1 fruit fly cellular context compared by ENCODE assay signal in the genomic region with DNA sequence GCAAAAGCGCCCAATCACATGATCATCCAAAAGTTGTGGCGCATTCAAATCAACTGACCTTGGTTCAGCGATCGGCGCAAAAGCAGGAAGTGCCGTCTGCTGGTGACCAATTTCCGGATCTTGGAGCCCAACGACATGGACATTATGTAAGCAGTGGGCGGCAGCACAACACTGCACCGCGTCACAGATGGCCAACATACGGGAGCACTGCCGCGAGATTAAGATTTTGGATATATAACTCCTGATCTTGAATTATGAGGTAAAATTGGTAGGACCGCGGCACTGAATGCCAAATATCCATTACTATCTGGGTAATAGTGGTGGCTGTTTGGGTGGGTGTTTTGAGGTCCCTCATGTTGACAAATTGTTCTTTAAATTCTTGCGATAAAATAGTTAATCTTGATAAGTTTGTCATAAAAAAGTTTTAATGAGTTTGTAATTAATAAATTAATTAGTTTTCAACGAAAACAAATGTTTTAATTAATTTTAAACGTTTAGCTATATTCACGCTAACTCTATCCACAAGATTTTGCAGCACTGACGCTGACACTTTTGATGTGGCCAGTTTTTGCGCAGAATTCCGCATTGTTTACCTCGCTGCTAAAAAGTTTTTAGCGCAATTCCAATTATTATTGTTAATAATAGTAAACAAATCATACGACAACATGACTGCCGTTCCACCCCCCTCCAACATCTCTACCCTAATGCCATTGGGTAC.
TF ChIP-seq lines count a peak whose summit lies in the region.

A gene (minus strand): TSS at position 271 of the 718 bp plus-strand sequence.
A gene (plus strand): TSS at position 562 of the 718 bp plus-strand sequence.

TF ChIP-seq in whole organism, embryonic, 481 proteins besides CTCF, POLR2A, EP300 and RAD21 (continued from another document and continues in another):
- TF ChIP-seq amos (GFP tag; IDR thresholded peaks at IDR 0.05; lab: Robert Waterston, UW; ENCODE audit: partially characterized antibody): 0 out of 2 replicates have a peak, but pooled peaks have one; percentile 23
- peak; percentile 32 for TF ChIP-seq jumu (GFP tag; optimal IDR thresholded peaks at IDR 0.05; lab: Kevin White, UChicago)
- no peak for TF ChIP-seq H2.0 (GFP tag; IDR thresholded peaks at IDR 0.05; lab: Robert Waterston, UW)
- TF ChIP-seq CG12744 (GFP tag; optimal IDR thresholded peaks at IDR 0.05; lab: Kevin White, UChicago): peak; percentile 17
- TF ChIP-seq Spps (tag; optimal IDR thresholded peaks at IDR 0.05; lab: Kevin White, UChicago): peak; percentile 1
- no peak for TF ChIP-seq CG1792 (GFP tag; optimal IDR thresholded peaks at IDR 0.05; lab: Kevin White, UChicago)
- peak; percentile 68 for TF ChIP-seq CG9797 (GFP tag; optimal IDR thresholded peaks at IDR 0.05; lab: Kevin White, UChicago)
- TF ChIP-seq jing (GFP tag; optimal IDR thresholded peaks at IDR 0.05; lab: Kevin White, UChicago): no peak
- peak; percentile 76 for TF ChIP-seq CG2120 (GFP tag; optimal IDR thresholded peaks at IDR 0.05; lab: Kevin White, UChicago)
- TF ChIP-seq dan (GFP tag; IDR thresholded peaks at IDR 0.05; lab: Robert Waterston, UW): no peak
- TF ChIP-seq Ptx1 (GFP tag; IDR thresholded peaks at IDR 0.05; lab: Robert Waterston, UW): peak; percentile 70
- peak; percentile 62 for TF ChIP-seq CG13894 (tag; optimal IDR thresholded peaks at IDR 0.05; lab: Kevin White, UChicago)
- no peak for TF ChIP-seq Mes4 (GFP tag; optimal IDR thresholded peaks at IDR 0.05; lab: Kevin White, UChicago)
- TF ChIP-seq CG12155 (GFP tag; optimal IDR thresholded peaks at IDR 0.05; lab: Kevin White, UChicago): peak; percentile 44
- TF ChIP-seq ci (GFP tag; IDR thresholded peaks at IDR 0.05; lab: Robert Waterston, UW): no peak
- peak; percentile 54 for TF ChIP-seq CG30020 (tag; optimal IDR thresholded peaks at IDR 0.05; lab: Kevin White, UChicago)
- TF ChIP-seq trh (GFP tag; optimal IDR thresholded peaks at IDR 0.05; lab: Kevin White, UChicago): no peak
- TF ChIP-seq C15 (GFP tag; IDR thresholded peaks at IDR 0.05; lab: Robert Waterston, UW): no peak
- TF ChIP-seq CG10267 (tag; optimal IDR thresholded peaks at IDR 0.05; lab: Kevin White, UChicago): peak; percentile 61
- peak; percentile 57 for TF ChIP-seq tin (GFP tag; optimal IDR thresholded peaks at IDR 0.05; lab: Kevin White, UChicago)
- TF ChIP-seq Dad (GFP tag; optimal IDR thresholded peaks at IDR 0.05; lab: Kevin White, UChicago): peak; percentile 20
- no peak for TF ChIP-seq CG11093 (GFP tag; IDR thresholded peaks at IDR 0.05; lab: Robert Waterston, UW)
- peak; percentile 31 for TF ChIP-seq exex (tag; optimal IDR thresholded peaks at IDR 0.05; lab: Kevin White, UChicago)
- TF ChIP-seq nerfin-2 (GFP tag; IDR thresholded peaks at IDR 0.05; lab: Robert Waterston, UW; ENCODE audit: partially characterized antibody): no peak
- TF ChIP-seq Hmx (GFP tag; optimal IDR thresholded peaks at IDR 0.05; lab: Kevin White, UChicago): peak; percentile 24
- TF ChIP-seq Trl (optimal IDR thresholded peaks at IDR 0.05; lab: Kevin White, UChicago): no peak
- TF ChIP-seq Trl (GFP tag; optimal IDR thresholded peaks at IDR 0.05; lab: Kevin White, UChicago): peak; percentile 30
- TF ChIP-seq eve (GFP tag; optimal IDR thresholded peaks at IDR 0.05; lab: Kevin White, UChicago): no peak
- TF ChIP-seq Ets65A (GFP tag; lab: Kevin White, UChicago): peak; percentile 85
- no peak for TF ChIP-seq schlank (tag; optimal IDR thresholded peaks at IDR 0.05; lab: Kevin White, UChicago)
- peak; percentile 29 for TF ChIP-seq CG1529 (GFP tag; optimal IDR thresholded peaks at IDR 0.05; lab: Kevin White, UChicago)
- no peak for TF ChIP-seq ro (GFP tag; IDR thresholded peaks at IDR 0.05; lab: Robert Waterston, UW)
- TF ChIP-seq Ets97D (GFP tag; optimal IDR thresholded peaks at IDR 0.05; lab: Kevin White, UChicago): peak; percentile 0
- TF ChIP-seq sna (GFP tag; IDR thresholded peaks at IDR 0.05; lab: Robert Waterston, UW; ENCODE audit: partially characterized antibody): no peak
- peak; percentile 49 for TF ChIP-seq Hr3 (GFP tag; optimal IDR thresholded peaks at IDR 0.05; lab: Kevin White, UChicago)
- no peak for TF ChIP-seq kni (GFP tag; optimal IDR thresholded peaks at IDR 0.05; lab: Kevin White, UChicago)
- TF ChIP-seq CG13123 (GFP tag; optimal IDR thresholded peaks at IDR 0.05; lab: Kevin White, UChicago): no peak
- TF ChIP-seq CG8765 (GFP tag; IDR thresholded peaks at IDR 0.05; lab: Robert Waterston, UW): no peak
- no peak for TF ChIP-seq zfh1 (GFP tag; IDR thresholded peaks at IDR 0.05; lab: Robert Waterston, UW)
- TF ChIP-seq CG14710 (tag; optimal IDR thresholded peaks at IDR 0.05; lab: Kevin White, UChicago): peak; percentile 67
- peak; percentile 19 for TF ChIP-seq shn (GFP tag; optimal IDR thresholded peaks at IDR 0.05; lab: Kevin White, UChicago)
- peak; percentile 27 for TF ChIP-seq bab2 (GFP tag; optimal IDR thresholded peaks at IDR 0.05; lab: Kevin White, UChicago)
- no peak for TF ChIP-seq zen2 (GFP tag; IDR thresholded peaks at IDR 0.05; lab: Robert Waterston, UW; ENCODE audit: partially characterized antibody)
- no peak for TF ChIP-seq HLH4C (GFP tag; IDR thresholded peaks at IDR 0.05; lab: Robert Waterston, UW; ENCODE audit: partially characterized antibody)
- 0 out of 2 replicates have a peak, but pooled peaks have one; percentile 31 for TF ChIP-seq Bgb (GFP tag; IDR thresholded peaks at IDR 0.05; lab: Robert Waterston, UW; ENCODE audit: partially characterized antibody)
- TF ChIP-seq zfh2 (GFP tag; optimal IDR thresholded peaks at IDR 0.05; lab: Kevin White, UChicago): peak; percentile 64
- peak; percentile 55 for TF ChIP-seq Dek (tag; optimal IDR thresholded peaks at IDR 0.05; lab: Kevin White, UChicago)
- TF ChIP-seq CG4328 (GFP tag; optimal IDR thresholded peaks at IDR 0.05; lab: Kevin White, UChicago): peak; percentile 61
- TF ChIP-seq gro (GFP tag; optimal IDR thresholded peaks at IDR 0.05; lab: Kevin White, UChicago): no peak
- no peak for TF ChIP-seq CG16863 (GFP tag; optimal IDR thresholded peaks at IDR 0.05; lab: Kevin White, UChicago)
- peak; percentile 40; the same call in 1 of the 2 replicates for TF ChIP-seq E2f2 (GFP tag; IDR thresholded peaks at IDR 0.05; lab: Robert Waterston, UW)
- no peak for TF ChIP-seq CG4707 (GFP tag; optimal IDR thresholded peaks at IDR 0.05; lab: Kevin White, UChicago)
- TF ChIP-seq sc (optimal IDR thresholded peaks at IDR 0.05; lab: Kevin White, UChicago): no peak
- peak; percentile 12 for TF ChIP-seq sc (GFP tag; optimal IDR thresholded peaks at IDR 0.05; lab: Kevin White, UChicago)
- TF ChIP-seq CG1602 (GFP tag; optimal IDR thresholded peaks at IDR 0.05; lab: Kevin White, UChicago): peak; percentile 40
- TF ChIP-seq CG18619 (GFP tag; optimal IDR thresholded peaks at IDR 0.05; lab: Kevin White, UChicago): peak; percentile 44
- no peak for TF ChIP-seq tup (GFP tag; optimal IDR thresholded peaks at IDR 0.05; lab: Kevin White, UChicago)
- TF ChIP-seq kah (GFP tag; optimal IDR thresholded peaks at IDR 0.05; lab: Kevin White, UChicago): peak; percentile 5
- no peak; the same call in none of the 2 replicates for TF ChIP-seq CG6689 (GFP tag; IDR thresholded peaks at IDR 0.05; lab: Robert Waterston, UW)
- TF ChIP-seq NC2β (GFP tag; optimal IDR thresholded peaks at IDR 0.05; lab: Kevin White, UChicago): no peak
- peak; percentile 52 for TF ChIP-seq Meics (GFP tag; optimal IDR thresholded peaks at IDR 0.05; lab: Kevin White, UChicago)
- TF ChIP-seq h (optimal IDR thresholded peaks at IDR 0.05; lab: Kevin White, UChicago): no peak
- TF ChIP-seq CoRest (tag; optimal IDR thresholded peaks at IDR 0.05; lab: Kevin White, UChicago): peak; percentile 83
- peak; percentile 47 for TF ChIP-seq CG33557 (GFP tag; optimal IDR thresholded peaks at IDR 0.05; lab: Kevin White, UChicago)
- TF ChIP-seq peb (GFP tag; IDR thresholded peaks at IDR 0.05; lab: Robert Waterston, UW): 0 out of 2 replicates have a peak, but pooled peaks have one; percentile 14
- TF ChIP-seq CG34376 (GFP tag; optimal IDR thresholded peaks at IDR 0.05; lab: Kevin White, UChicago): peak; percentile 69
- TF ChIP-seq CG7987 (GFP tag; optimal IDR thresholded peaks at IDR 0.05; lab: Kevin White, UChicago): no peak
- peak; percentile 37 for TF ChIP-seq fu2 (GFP tag; optimal IDR thresholded peaks at IDR 0.05; lab: Kevin White, UChicago)
- no peak for TF ChIP-seq CG7963 (GFP tag; IDR thresholded peaks at IDR 0.05; lab: Robert Waterston, UW; ENCODE audit: partially characterized antibody)
- TF ChIP-seq CG17328 (GFP tag; IDR thresholded peaks at IDR 0.05; lab: Robert Waterston, UW): no peak
- TF ChIP-seq repo (GFP tag; optimal IDR thresholded peaks at IDR 0.05; lab: Kevin White, UChicago): no peak
- peak; percentile 48; the same call in 2 of the 3 replicates for TF ChIP-seq croc (GFP tag; conservative IDR thresholded peaks at IDR 0.05; lab: Robert Waterston, UW)
- peak; percentile 51 for TF ChIP-seq CG18262 (tag; optimal IDR thresholded peaks at IDR 0.05; lab: Kevin White, UChicago)
- no peak for TF ChIP-seq CG7271 (tag; optimal IDR thresholded peaks at IDR 0.05; lab: Kevin White, UChicago)
- TF ChIP-seq dm (GFP tag; optimal IDR thresholded peaks at IDR 0.05; lab: Kevin White, UChicago): peak; percentile 42
- no peak for TF ChIP-seq z (GFP tag; IDR thresholded peaks at IDR 0.05; lab: Robert Waterston, UW)
- TF ChIP-seq dysf (GFP tag; IDR thresholded peaks at IDR 0.05; lab: Robert Waterston, UW): peak; percentile 69; the same call in 2 of the 3 replicates
- TF ChIP-seq Rfx (GFP tag; IDR thresholded peaks at IDR 0.05; lab: Robert Waterston, UW): peak; percentile 72
- no peak for TF ChIP-seq yki (optimal IDR thresholded peaks at IDR 0.05; lab: Kevin White, UChicago)
- no peak for TF ChIP-seq CG18476 (GFP tag; optimal IDR thresholded peaks at IDR 0.05; lab: Kevin White, UChicago)
- peak; percentile 58; the same call in 1 of the 2 replicates for TF ChIP-seq CG7372 (GFP tag; IDR thresholded peaks at IDR 0.05; lab: Robert Waterston, UW)
- TF ChIP-seq Camta (GFP tag; optimal IDR thresholded peaks at IDR 0.05; lab: Kevin White, UChicago): peak; percentile 30
- TF ChIP-seq Dp (GFP tag; optimal IDR thresholded peaks at IDR 0.05; lab: Kevin White, UChicago): peak; percentile 4
- peak; percentile 67 for TF ChIP-seq mam (GFP tag; optimal IDR thresholded peaks at IDR 0.05; lab: Kevin White, UChicago)
- TF ChIP-seq Gug (GFP tag; IDR thresholded peaks at IDR 0.05; lab: Robert Waterston, UW): peak; percentile 23; the same call in 1 of the 4 replicates
- TF ChIP-seq Kr (GFP tag; optimal IDR thresholded peaks at IDR 0.05; lab: Kevin White, UChicago): no peak
- peak; percentile 5 for TF ChIP-seq CG30431 (GFP tag; optimal IDR thresholded peaks at IDR 0.05; lab: Kevin White, UChicago)
- TF ChIP-seq gt (GFP tag; IDR thresholded peaks at IDR 0.05; lab: Robert Waterston, UW): no peak
- no peak for TF ChIP-seq Atf-2 (GFP tag; optimal IDR thresholded peaks at IDR 0.05; lab: Kevin White, UChicago)
- peak; percentile 64 for TF ChIP-seq CG11504 (tag; optimal IDR thresholded peaks at IDR 0.05; lab: Kevin White, UChicago)
- no peak for TF ChIP-seq CG15479 (GFP tag; optimal IDR thresholded peaks at IDR 0.05; lab: Kevin White, UChicago)
- peak; percentile 60 for TF ChIP-seq Nf-YC (tag; optimal IDR thresholded peaks at IDR 0.05; lab: Kevin White, UChicago)
- TF ChIP-seq en (GFP tag; optimal IDR thresholded peaks at IDR 0.05; lab: Kevin White, UChicago): no peak
- peak; percentile 52 for TF ChIP-seq PHDP (tag; optimal IDR thresholded peaks at IDR 0.05; lab: Kevin White, UChicago)
- TF ChIP-seq CG1647 (GFP tag; optimal IDR thresholded peaks at IDR 0.05; lab: Kevin White, UChicago): peak; percentile 3
- peak; percentile 58 for TF ChIP-seq trem (tag; optimal IDR thresholded peaks at IDR 0.05; lab: Kevin White, UChicago)
- TF ChIP-seq tgo (GFP tag; IDR thresholded peaks at IDR 0.05; lab: Robert Waterston, UW): no peak; the same call in 2 of the 3 replicates
- no peak for TF ChIP-seq crol (GFP tag; IDR thresholded peaks at IDR 0.05; lab: Robert Waterston, UW)
- TF ChIP-seq CG2199 (GFP tag; IDR thresholded peaks at IDR 0.05; lab: Robert Waterston, UW): no peak
- no peak for TF ChIP-seq CG6254 (GFP tag; optimal IDR thresholded peaks at IDR 0.05; lab: Kevin White, UChicago)
- peak; percentile 37 for TF ChIP-seq Fer1 (GFP tag; optimal IDR thresholded peaks at IDR 0.05; lab: Kevin White, UChicago)
- 0 out of 3 replicates have a peak, but pooled peaks have one; percentile 29 for TF ChIP-seq CG7357 (GFP tag; IDR thresholded peaks at IDR 0.05; lab: Robert Waterston, UW)
- TF ChIP-seq BtbVII (GFP tag; optimal IDR thresholded peaks at IDR 0.05; lab: Kevin White, UChicago): peak; percentile 15
- TF ChIP-seq bigmax (GFP tag; optimal IDR thresholded peaks at IDR 0.05; lab: Kevin White, UChicago): no peak
- no peak for TF ChIP-seq ac (GFP tag; optimal IDR thresholded peaks at IDR 0.05; lab: Kevin White, UChicago)
- peak; percentile 78 for TF ChIP-seq CG8924 (tag; optimal IDR thresholded peaks at IDR 0.05; lab: Kevin White, UChicago)
- peak; percentile 38 for TF ChIP-seq BEAF-32 (GFP tag; optimal IDR thresholded peaks at IDR 0.05; lab: Kevin White, UChicago)
- peak in 1 of 3 experiments; percentile 25 for TF ChIP-seq Stat92E (GFP tag; optimal IDR thresholded peaks at IDR 0.05; lab: Kevin White, UChicago)
- TF ChIP-seq pum (GFP tag; optimal IDR thresholded peaks at IDR 0.05; lab: Kevin White, UChicago): peak; percentile 40
- TF ChIP-seq Myb (GFP tag; optimal IDR thresholded peaks at IDR 0.05; lab: Kevin White, UChicago): no peak
- TF ChIP-seq CG11247 (GFP tag; IDR thresholded peaks at IDR 0.05; lab: Robert Waterston, UW): 0 out of 2 replicates have a peak, but pooled peaks have one; percentile 5
- peak; percentile 26 for TF ChIP-seq Hmr (GFP tag; optimal IDR thresholded peaks at IDR 0.05; lab: Kevin White, UChicago)
- peak; percentile 44 for TF ChIP-seq hkb (optimal IDR thresholded peaks at IDR 0.05; lab: Kevin White, UChicago)
- peak; percentile 23; the same call in 1 of the 2 replicates for TF ChIP-seq hkb (GFP tag; IDR thresholded peaks at IDR 0.05; lab: Robert Waterston, UW)
- TF ChIP-seq gem (tag; optimal IDR thresholded peaks at IDR 0.05; lab: Kevin White, UChicago): peak; percentile 78
- peak; percentile 61 for TF ChIP-seq nerfin-1 (tag; optimal IDR thresholded peaks at IDR 0.05; lab: Kevin White, UChicago)
- TF ChIP-seq Dip3 (GFP tag; optimal IDR thresholded peaks at IDR 0.05; lab: Kevin White, UChicago): peak; percentile 45
- TF ChIP-seq cwo (GFP tag; optimal IDR thresholded peaks at IDR 0.05; lab: Kevin White, UChicago): no peak
- no peak for TF ChIP-seq Nf-YA (GFP tag; IDR thresholded peaks at IDR 0.05; lab: Robert Waterston, UW)
- TF ChIP-seq Side (GFP tag; optimal IDR thresholded peaks at IDR 0.05; lab: Kevin White, UChicago): peak; percentile 29
- peak; percentile 13 for TF ChIP-seq CG18011 (GFP tag; optimal IDR thresholded peaks at IDR 0.05; lab: Kevin White, UChicago)
- TF ChIP-seq lbe (GFP tag; optimal IDR thresholded peaks at IDR 0.05; lab: Kevin White, UChicago): no peak
